Worm (Caenorhabditis elegans): ENCODE data around the gene D1069.3.

- TF ChIP-seq hif-1 (tag; optimal IDR thresholded peaks at IDR 0.05) (no peak), jun-1 (tag; optimal IDR thresholded peaks at IDR 0.05) (no peak), nhr-28 (tag; optimal IDR thresholded peaks at IDR 0.05) (no peak), pqm-1 (tag; optimal IDR thresholded peaks at IDR 0.05) (no peak), mdl-1 (tag; optimal IDR thresholded peaks at IDR 0.05) (no peak), ceh-28 (tag; optimal IDR thresholded peaks at IDR 0.05) (no peak)
Observed at ce11 chrII:296911-297440, 50.7 kb downstream of the D1069.3 start, which contains the start of the genes clec-117 and B0432.1.

Data from whole organism, L4 larva.